Fruit fly (Drosophila melanogaster): ENCODE data around the gene dmGlut.

dm6 chr2L:12020735-12021134, 6.5 kb upstream of the dmGlut start, which contains the start of gene Wdr81:
- TF ChIP-seq CG15710 (tag; optimal IDR thresholded peaks at IDR 0.05), result no peak
- no peak for TF ChIP-seq CG12605 (GFP tag; IDR thresholded peaks at IDR 0.05)
- no peak for TF ChIP-seq EcR (GFP tag; optimal IDR thresholded peaks at IDR 0.05)
- TF ChIP-seq CG14655 (GFP tag; optimal IDR thresholded peaks at IDR 0.05), result no peak
- TF ChIP-seq rn (GFP tag; IDR thresholded peaks at IDR 0.05), result no peak
- TF ChIP-seq fd96Ca (GFP tag; IDR thresholded peaks at IDR 0.05), result no peak
- TF ChIP-seq CG9948 (tag; optimal IDR thresholded peaks at IDR 0.05), result no peak
- no peak for TF ChIP-seq gl (tag; optimal IDR thresholded peaks at IDR 0.05)
- TF ChIP-seq CG34367 (tag; optimal IDR thresholded peaks at IDR 0.05), result no peak
- no peak for TF ChIP-seq CG10348 (GFP tag; IDR thresholded peaks at IDR 0.05)
- TF ChIP-seq Snoo (tag; optimal IDR thresholded peaks at IDR 0.05), result no peak
- TF ChIP-seq CG4496 (GFP tag; IDR thresholded peaks at IDR 0.05), result no peak
- TF ChIP-seq Pif1B (GFP tag; optimal IDR thresholded peaks at IDR 0.05), result no peak
- TF ChIP-seq CG13204 (GFP tag; optimal IDR thresholded peaks at IDR 0.05), result no peak

All from whole organism, pupa.